Fruit fly (Drosophila melanogaster): ENCODE measurements around the gene Or10a.

The Or10a gene

dm6 chrX:11390625-11391363 lies 26.4 kb downstream of the Or10a start (continued):
- TF ChIP-seq lola (GFP tag; optimal IDR thresholded peaks at IDR 0.05) (peak in 1 of 3 experiments; percentile 60), CG16863 (GFP tag; optimal IDR thresholded peaks at IDR 0.05) (peak; percentile 72), Adf1 (GFP tag; IDR thresholded peaks at IDR 0.05) (peak; percentile 56; the same call in 1 of the 2 replicates), CG17359 (tag; optimal IDR thresholded peaks at IDR 0.05) (peak; percentile 80), CG6272 (GFP tag; IDR thresholded peaks at IDR 0.05) (peak; percentile 72), CG15514 (GFP tag; optimal IDR thresholded peaks at IDR 0.05) (peak; percentile 67), CG32767 (GFP tag; IDR thresholded peaks at IDR 0.05) (peak; percentile 71), CG30020 (tag; optimal IDR thresholded peaks at IDR 0.05) (no peak), ab (GFP tag; optimal IDR thresholded peaks at IDR 0.05) (peak; percentile 82), ato (GFP tag; IDR thresholded peaks at IDR 0.05; ENCODE audit: partially characterized antibody) (no peak), CG18262 (tag; optimal IDR thresholded peaks at IDR 0.05) (peak; percentile 79), C15 (GFP tag; IDR thresholded peaks at IDR 0.05) (peak; percentile 74; the same call in 1 of the 3 replicates), ttk (GFP tag; IDR thresholded peaks at IDR 0.05) (peak; percentile 82), Myb (GFP tag; optimal IDR thresholded peaks at IDR 0.05) (peak; percentile 64), CG1602 (GFP tag; optimal IDR thresholded peaks at IDR 0.05) (peak; percentile 58), Dbx (GFP tag; IDR thresholded peaks at IDR 0.05) (peak; percentile 88), fd3F (GFP tag; optimal IDR thresholded peaks at IDR 0.05) (peak; percentile 60), sens-2 (GFP tag; IDR thresholded peaks at IDR 0.05) (peak; percentile 52; the same call in 1 of the 2 replicates), exex (tag; optimal IDR thresholded peaks at IDR 0.05) (peak; percentile 19), Vsx1 (GFP tag; optimal IDR thresholded peaks at IDR 0.05) (peak; percentile 46), CG7745 (tag; optimal IDR thresholded peaks at IDR 0.05) (no peak), BtbVII (GFP tag; optimal IDR thresholded peaks at IDR 0.05) (peak; percentile 52), row (GFP tag; IDR thresholded peaks at IDR 0.05) (peak; percentile 90), CG6654 (GFP tag; optimal IDR thresholded peaks at IDR 0.05) (no peak), ranshi (GFP tag; IDR thresholded peaks at IDR 0.05) (peak; percentile 90), gro (GFP tag; optimal IDR thresholded peaks at IDR 0.05) (peak; percentile 76), Elba2 (GFP tag; optimal IDR thresholded peaks at IDR 0.05) (no peak), Spps (tag; optimal IDR thresholded peaks at IDR 0.05) (no peak), CG14965 (GFP tag; optimal IDR thresholded peaks at IDR 0.05; ENCODE audit: borderline replicate concordance) (peak; percentile 2), Oli (tag; optimal IDR thresholded peaks at IDR 0.05) (peak; percentile 81), zf30C (GFP tag; optimal IDR thresholded peaks at IDR 0.05) (no peak), so (GFP tag; IDR thresholded peaks at IDR 0.05) (peak; percentile 83), chn (GFP tag; optimal IDR thresholded peaks at IDR 0.05) (peak; percentile 67), tup (GFP tag; optimal IDR thresholded peaks at IDR 0.05) (peak; percentile 45), dpn (GFP tag; optimal IDR thresholded peaks at IDR 0.05) (peak; percentile 79 to 87), CG6813 (GFP tag; optimal IDR thresholded peaks at IDR 0.05) (peak; percentile 54), psq (GFP tag; optimal IDR thresholded peaks at IDR 0.05) (no peak), org-1 (GFP tag; optimal IDR thresholded peaks at IDR 0.05) (peak; percentile 71), sna (GFP tag; IDR thresholded peaks at IDR 0.05; ENCODE audit: partially characterized antibody) (no peak), emc (GFP tag; optimal IDR thresholded peaks at IDR 0.05) (peak; percentile 24), Hand (GFP tag; optimal IDR thresholded peaks at IDR 0.05) (peak; percentile 61), NFAT (GFP tag; IDR thresholded peaks at IDR 0.05) (peak; percentile 86), CG6765 (GFP tag; optimal IDR thresholded peaks at IDR 0.05) (peak; percentile 49), Gsc (GFP tag; IDR thresholded peaks at IDR 0.05) (peak; percentile 67), CG17328 (GFP tag; IDR thresholded peaks at IDR 0.05) (peak; percentile 85), rib (GFP tag; IDR thresholded peaks at IDR 0.05) (peak; percentile 86), CG17912 (GFP tag; optimal IDR thresholded peaks at IDR 0.05) (no peak), Trl (optimal IDR thresholded peaks at IDR 0.05) (no peak), Trl (GFP tag; optimal IDR thresholded peaks at IDR 0.05) (peak; percentile 60)
